Fruit fly (Drosophila melanogaster) whole organism, embryonic: ENCODE results near the gene CG8326.

Source experiments
- ATbp ChIP-seq: fragments of 200-800 bp; sonication (Bioruptor generic); optimal IDR thresholded peaks from 2 replicates; lab custom pipeline; 2017; ENCODE audit warnings: missing biosample characterization, mild to moderate bottlenecking, missing genetic modification characterization, missing genetic modification reagents
- Asciz ChIP-seq: fragments of 200-800 bp; sonication (Bioruptor generic); optimal IDR thresholded peaks from 2 replicates; lab custom pipeline; 2017; ENCODE audit warnings: missing biosample characterization, mild to moderate bottlenecking, missing genetic modification characterization, missing genetic modification reagents
- Atf-2 ChIP-seq: fragments of 200-800 bp; sonication (Bioruptor generic); optimal IDR thresholded peaks from 2 replicates; lab custom pipeline; 2016; ENCODE audit warnings: missing biosample characterization, missing genetic modification characterization
- Awh ChIP-seq: fragments of 200-800 bp; sonication (Bioruptor generic); IDR thresholded peaks from 2 replicates; pipeline ENCODE4, ENCODE4 v1.3.6; 2022; ENCODE audit warnings: missing biosample characterization, missing genetic modification characterization
- Bteb2 ChIP-seq: fragments of 200-800 bp; sonication (Bioruptor generic); optimal IDR thresholded peaks from 2 replicates; lab custom pipeline; 2016; ENCODE audit warnings: missing biosample characterization, missing genetic modification characterization
- C15 ChIP-seq: fragments of 200-800 bp; sonication (Bioruptor generic); IDR thresholded peaks from 3 replicates; pipeline ENCODE4 v1.3.6; 2022; ENCODE audit warnings: missing biosample characterization, missing genetic modification characterization
- CG10431 ChIP-seq: fragments of 200-800 bp; sonication (Bioruptor generic); optimal IDR thresholded peaks from 3 replicates; lab custom pipeline; 2018; ENCODE audit warnings: missing biosample characterization, mild to moderate bottlenecking, missing genetic modification characterization
- CG11398 ChIP-seq: fragments of 200-800 bp; sonication (Bioruptor generic); optimal IDR thresholded peaks from 2 replicates; lab custom pipeline; 2016; ENCODE audit warnings: missing biosample characterization, missing genetic modification characterization
- CG11504 ChIP-seq: fragments of 200-800 bp; sonication (Bioruptor generic); optimal IDR thresholded peaks from 3 replicates; lab custom pipeline; 2019; ENCODE audit warnings: missing biosample characterization, mild to moderate bottlenecking, missing genetic modification characterization, moderate library complexity
- CG12236 ChIP-seq: fragments of 200-800 bp; sonication (Bioruptor generic); optimal IDR thresholded peaks from 2 replicates; lab custom pipeline; 2016; ENCODE audit warnings: missing biosample characterization, missing genetic modification characterization
- CG12942 ChIP-seq: fragments of 200-800 bp; sonication (Bioruptor generic); optimal IDR thresholded peaks from 3 replicates; lab custom pipeline; 2016; ENCODE audit warnings: missing biosample characterization, missing genetic modification characterization
- CG14965 ChIP-seq: fragments of 200-800 bp; sonication (Bioruptor generic); optimal IDR thresholded peaks from 2 replicates; lab custom pipeline; 2016; ENCODE audit warnings: missing biosample characterization, missing genetic modification characterization, borderline replicate concordance
- CG1647 ChIP-seq: fragments of 200-800 bp; sonication (Bioruptor generic); optimal IDR thresholded peaks from 3 replicates; lab custom pipeline; 2016; ENCODE audit warnings: missing biosample characterization, missing genetic modification characterization
- CG17912 ChIP-seq: fragments of 200-800 bp; sonication (Bioruptor generic); optimal IDR thresholded peaks from 2 replicates; lab custom pipeline; 2018; ENCODE audit warnings: missing biosample characterization, mild to moderate bottlenecking, missing genetic modification characterization
- CG1792 ChIP-seq: fragments of 200-800 bp; sonication (Bioruptor generic); optimal IDR thresholded peaks from 2 replicates; lab custom pipeline; 2016; ENCODE audit warnings: missing biosample characterization, missing genetic modification characterization
- CG18764 ChIP-seq: fragments of 200-800 bp; sonication (Bioruptor generic); optimal IDR thresholded peaks from 3 replicates; lab custom pipeline; 2016; ENCODE audit warnings: missing biosample characterization, missing genetic modification characterization
- CG2129 ChIP-seq: fragments of 200-800 bp; sonication (Bioruptor generic); IDR thresholded peaks from 2 replicates; pipeline ENCODE4 v1.3.6; 2022; ENCODE audit warnings: missing biosample characterization, missing genetic modification characterization; ENCODE audit not compliant: partially characterized antibody
- CG30403 ChIP-seq: fragments of 200-800 bp; sonication (Bioruptor generic); optimal IDR thresholded peaks from 3 replicates; lab custom pipeline; 2016; ENCODE audit warnings: missing biosample characterization, missing genetic modification characterization
- CG3065 ChIP-seq: fragments of 200-800 bp; sonication (Bioruptor generic); optimal IDR thresholded peaks from 2 replicates; lab custom pipeline; 2016; ENCODE audit warnings: missing biosample characterization, missing genetic modification characterization
- CG3995 ChIP-seq: fragments of 200-800 bp; sonication (Bioruptor generic); optimal IDR thresholded peaks from 3 replicates; lab custom pipeline; 2016; ENCODE audit warnings: missing biosample characterization, missing genetic modification characterization
- CG6791 ChIP-seq: fragments of 200-800 bp; sonication (Bioruptor generic); IDR thresholded peaks from 3 replicates; pipeline ENCODE4 v1.3.6; 2022; ENCODE audit warnings: missing biosample characterization, missing genetic modification characterization; ENCODE audit not compliant: partially characterized antibody
- Chrac-16 ChIP-seq: fragments of 200-800 bp; sonication (Bioruptor generic); optimal IDR thresholded peaks from 3 replicates; lab custom pipeline; 2016; ENCODE audit warnings: missing biosample characterization, missing genetic modification characterization
- CoRest ChIP-seq: fragments of 200-800 bp; sonication (Bioruptor generic); optimal IDR thresholded peaks from 3 replicates; lab custom pipeline; 2018; ENCODE audit warnings: missing biosample characterization, mild to moderate bottlenecking, missing genetic modification characterization, moderate library complexity
- Dek ChIP-seq: fragments of 200-800 bp; sonication (Bioruptor generic); optimal IDR thresholded peaks from 3 replicates; lab custom pipeline; 2019; ENCODE audit warnings: missing biosample characterization, mild to moderate bottlenecking, missing genetic modification characterization, moderate library complexity
- Fer3 ChIP-seq: fragments of 200-800 bp; sonication (Bioruptor generic); optimal IDR thresholded peaks from 2 replicates; lab custom pipeline; 2018; ENCODE audit warnings: missing biosample characterization, mild to moderate bottlenecking, missing genetic modification characterization, moderate library complexity
- HLHmδ ChIP-seq: fragments of 200-800 bp; sonication (Bioruptor generic); optimal IDR thresholded peaks from 2 replicates; lab custom pipeline; 2018; ENCODE audit warnings: missing biosample characterization, mild to moderate bottlenecking, missing genetic modification characterization, moderate library complexity
- Hand ChIP-seq: fragments of 200-800 bp; sonication (Bioruptor generic); optimal IDR thresholded peaks from 2 replicates; lab custom pipeline; 2017; ENCODE audit warnings: mild to moderate bottlenecking, missing biosample characterization, missing genetic modification reagents, missing genetic modification characterization
- Lim3 ChIP-seq: fragments of 200-800 bp; sonication (Bioruptor generic); IDR thresholded peaks from 2 replicates; pipeline ENCODE4 v1.3.6; 2022; ENCODE audit warnings: missing biosample characterization, missing genetic modification characterization
- NC2β ChIP-seq: fragments of 200-800 bp; sonication (Bioruptor generic); optimal IDR thresholded peaks from 2 replicates; lab custom pipeline; 2016; ENCODE audit warnings: missing biosample characterization, missing genetic modification characterization
- NK7.1 ChIP-seq: fragments of 200-800 bp; sonication (Bioruptor generic); optimal IDR thresholded peaks from 3 replicates; lab custom pipeline; 2016; ENCODE audit warnings: missing biosample characterization, missing genetic modification characterization
- Spps ChIP-seq: fragments of 200-800 bp; sonication (Bioruptor generic); optimal IDR thresholded peaks from 2 replicates; lab custom pipeline; 2018; ENCODE audit warnings: missing biosample characterization, mild to moderate bottlenecking, missing genetic modification characterization
- Usf ChIP-seq: fragments of 200-800 bp; sonication (Bioruptor generic); optimal IDR thresholded peaks from 2 replicates; lab custom pipeline; 2017; ENCODE audit warnings: missing genotype, missing biosample characterization, missing genetic modification characterization
- cg ChIP-seq: fragments of 200-800 bp; sonication (Bioruptor generic); optimal IDR thresholded peaks from 3 replicates; lab custom pipeline; 2019; ENCODE audit warnings: missing biosample characterization, mild to moderate bottlenecking, missing genetic modification characterization, moderate library complexity
- crc ChIP-seq: fragments of 200-800 bp; sonication (Bioruptor generic); optimal IDR thresholded peaks from 2 replicates; lab custom pipeline; 2016; ENCODE audit warnings: missing biosample characterization, missing genetic modification characterization
- croc ChIP-seq: fragments of 200-800 bp; sonication (Bioruptor generic); conservative IDR thresholded peaks from 3 replicates; pipeline ENCODE4 v1.3.6; 2022; ENCODE audit warnings: missing biosample characterization, missing genetic modification characterization
- dm ChIP-seq: fragments of 200-800 bp; sonication (Bioruptor generic); optimal IDR thresholded peaks from 3 replicates; lab custom pipeline; 2016; ENCODE audit warnings: missing biosample characterization, missing genetic modification characterization
- eyg ChIP-seq: fragments of 200-800 bp; sonication (Bioruptor generic); optimal IDR thresholded peaks from 3 replicates; lab custom pipeline; 2016; ENCODE audit warnings: missing biosample characterization, missing genetic modification characterization
- fru ChIP-seq: fragments of >200 bp; optimal IDR thresholded peaks from 2 replicates; lab custom pipeline; 2017
- ftz-f1 ChIP-seq: fragments of 200-800 bp; sonication (Bioruptor generic); optimal IDR thresholded peaks from 2 replicates; lab custom pipeline; 2016; ENCODE audit warnings: missing biosample characterization, missing genetic modification characterization
- inv ChIP-seq: fragments of 200-800 bp; sonication (Bioruptor generic); IDR thresholded peaks from 2 replicates; pipeline ENCODE4 v1.3.6; 2022; ENCODE audit warnings: missing biosample characterization, missing genetic modification characterization; ENCODE audit not compliant: partially characterized antibody
- lmd ChIP-seq: fragments of 200-800 bp; sonication (Bioruptor generic); IDR thresholded peaks from 2 replicates; pipeline ENCODE4 v1.3.6; 2022; ENCODE audit warnings: missing biosample characterization, missing genetic modification characterization
- org-1 ChIP-seq: fragments of 200-800 bp; sonication (Bioruptor generic); optimal IDR thresholded peaks from 2 replicates; lab custom pipeline; 2017; ENCODE audit warnings: missing biosample characterization, missing genetic modification characterization
- pfk ChIP-seq: fragments of 200-800 bp; sonication (Bioruptor generic); optimal IDR thresholded peaks from 2 replicates; lab custom pipeline; 2018; ENCODE audit warnings: missing biosample characterization, mild to moderate bottlenecking, missing genetic modification characterization, moderate library complexity
- row ChIP-seq: fragments of 200-800 bp; sonication (Bioruptor generic); IDR thresholded peaks from 3 replicates; pipeline ENCODE4 v1.3.6; 2022; ENCODE audit warnings: missing biosample characterization, missing genetic modification characterization
- seq ChIP-seq: fragments of 200-800 bp; sonication (Bioruptor generic); IDR thresholded peaks from 2 replicates; pipeline ENCODE4 v1.3.6; 2022; ENCODE audit warnings: missing biosample characterization, missing genetic modification characterization
- sisA ChIP-seq: fragments of 200-800 bp; sonication (Bioruptor generic); IDR thresholded peaks from 2 replicates; pipeline ENCODE4 v1.3.6; 2022; ENCODE audit warnings: missing biosample characterization, missing genetic modification characterization
- sna ChIP-seq: fragments of 200-800 bp; sonication (Bioruptor generic); IDR thresholded peaks from 2 replicates; pipeline ENCODE4 v1.3.6; 2022; ENCODE audit warnings: missing biosample characterization, missing genetic modification characterization; ENCODE audit not compliant: partially characterized antibody
- so ChIP-seq: fragments of 200-800 bp; sonication (Bioruptor generic); IDR thresholded peaks from 3 replicates; pipeline ENCODE4 v1.3.6; 2022; ENCODE audit warnings: missing biosample characterization, missing genetic modification characterization
- tin ChIP-seq: fragments of 200-800 bp; sonication (Bioruptor generic); optimal IDR thresholded peaks from 3 replicates; lab custom pipeline; 2016; ENCODE audit warnings: missing biosample characterization, missing genetic modification characterization
- trh ChIP-seq: fragments of 200-800 bp; sonication (Bioruptor generic); optimal IDR thresholded peaks from 2 replicates; lab custom pipeline; 2016; ENCODE audit warnings: missing biosample characterization, missing genetic modification characterization
- z ChIP-seq: fragments of 200-800 bp; sonication (Bioruptor generic); IDR thresholded peaks from 3 replicates; pipeline ENCODE4 v1.3.6; 2022; ENCODE audit warnings: missing biosample characterization, missing genetic modification characterization

Gene CG8326

dm6 chrX:17651998-17652738 is 22.9 kb upstream of the CG8326 start, which contains the start of gene RhoGAPp190 (continued):
- no peak for TF ChIP-seq pfk
- no peak for TF ChIP-seq CG11504 (tag; lab: Kevin White, UChicago)
- no peak for TF ChIP-seq Asciz
- TF ChIP-seq Bteb2 (GFP tag; lab: Kevin White, UChicago), result no peak
- no peak for TF ChIP-seq eyg
- no peak for TF ChIP-seq crc (GFP tag; lab: Kevin White, UChicago)
- peak; percentile 75 for TF ChIP-seq inv
- no peak for TF ChIP-seq tin (GFP tag; lab: Kevin White, UChicago)
- TF ChIP-seq CoRest (tag; lab: Kevin White, UChicago), result no peak
- TF ChIP-seq HLHmδ, result no peak
- TF ChIP-seq CG12942 (GFP tag; lab: Kevin White, UChicago), result no peak
- no peak for TF ChIP-seq C15
- no peak for TF ChIP-seq Usf (GFP tag; lab: Kevin White, UChicago)
- TF ChIP-seq Dek (tag; lab: Kevin White, UChicago), result peak; percentile 13
- no peak for TF ChIP-seq CG1792 (GFP tag; lab: Kevin White, UChicago)
- TF ChIP-seq ftz-f1 (GFP tag; lab: Kevin White, UChicago), result no peak
- TF ChIP-seq Spps (tag; lab: Kevin White, UChicago), result no peak
- TF ChIP-seq CG14965 (GFP tag; lab: Kevin White, UChicago), result no peak
- TF ChIP-seq Hand (GFP tag; lab: Kevin White, UChicago), result no peak
- no peak for TF ChIP-seq CG18764 (GFP tag; lab: Kevin White, UChicago)
- peak; percentile 97 for TF ChIP-seq cg (GFP tag; lab: Kevin White, UChicago)
- TF ChIP-seq sisA (GFP tag; lab: Robert Waterston, UW), result no peak
- TF ChIP-seq CG1647 (GFP tag; lab: Kevin White, UChicago), result peak; percentile 13
- TF ChIP-seq CG30403 (GFP tag; lab: Kevin White, UChicago), result no peak
- 0 out of 3 replicates have a peak, but pooled peaks have one; percentile 9 for TF ChIP-seq row
- no peak for TF ChIP-seq croc (GFP tag; lab: Robert Waterston, UW)
- no peak for TF ChIP-seq CG3065 (GFP tag; lab: Kevin White, UChicago)
- TF ChIP-seq CG10431, result no peak
- TF ChIP-seq CG3995 (GFP tag; lab: Kevin White, UChicago), result no peak
- peak; percentile 6; the same call in 1 of the 3 replicates for TF ChIP-seq z (GFP tag; lab: Robert Waterston, UW)
- no peak for TF ChIP-seq fru (lab: Kevin White, UChicago)
- TF ChIP-seq org-1, result no peak
- TF ChIP-seq Lim3, result no peak
- TF ChIP-seq ATbp, result no peak
- TF ChIP-seq CG6791 (GFP tag; lab: Robert Waterston, UW), result peak; percentile 97
- no peak for TF ChIP-seq seq (GFP tag; lab: Robert Waterston, UW)
- TF ChIP-seq CG2129 (GFP tag; lab: Robert Waterston, UW), result peak; percentile 49; the same call in 1 of the 2 replicates
- TF ChIP-seq NK7.1 (GFP tag; lab: Kevin White, UChicago), result no peak
- no peak for TF ChIP-seq so (GFP tag; lab: Robert Waterston, UW)
- no peak for TF ChIP-seq CG12236
- TF ChIP-seq Chrac-16, result no peak
- TF ChIP-seq trh (GFP tag; lab: Kevin White, UChicago), result no peak
- no peak for TF ChIP-seq lmd
- no peak for TF ChIP-seq Awh (GFP tag; lab: Robert Waterston, UW)
- peak; percentile 88 for TF ChIP-seq sna (GFP tag; lab: Robert Waterston, UW)
- no peak for TF ChIP-seq NC2β
- no peak for TF ChIP-seq Atf-2
- TF ChIP-seq CG17912 (GFP tag; lab: Kevin White, UChicago), result no peak
- no peak for TF ChIP-seq CG11398 (GFP tag; lab: Kevin White, UChicago)
- peak; percentile 17 for TF ChIP-seq dm (GFP tag; lab: Kevin White, UChicago)
- no peak for TF ChIP-seq Fer3 (tag; lab: Kevin White, UChicago)
